Fruit fly (Drosophila melanogaster) whole organism, embryonic: Measurements from ENCODE around the gene stnB.

Source experiments
- CG11085 ChIP-seq: fragments of 200-800 bp; sonication (Bioruptor generic); IDR thresholded peaks from 2 replicates; pipeline ENCODE4 v1.3.6; 2022; ENCODE audit warnings: missing biosample characterization, missing genetic modification characterization
- CG17385 ChIP-seq: fragments of 200-800 bp; sonication (Bioruptor generic); optimal IDR thresholded peaks from 3 replicates; lab custom pipeline; 2018; ENCODE audit warnings: missing biosample characterization, mild to moderate bottlenecking, missing genetic modification characterization

DNA sequence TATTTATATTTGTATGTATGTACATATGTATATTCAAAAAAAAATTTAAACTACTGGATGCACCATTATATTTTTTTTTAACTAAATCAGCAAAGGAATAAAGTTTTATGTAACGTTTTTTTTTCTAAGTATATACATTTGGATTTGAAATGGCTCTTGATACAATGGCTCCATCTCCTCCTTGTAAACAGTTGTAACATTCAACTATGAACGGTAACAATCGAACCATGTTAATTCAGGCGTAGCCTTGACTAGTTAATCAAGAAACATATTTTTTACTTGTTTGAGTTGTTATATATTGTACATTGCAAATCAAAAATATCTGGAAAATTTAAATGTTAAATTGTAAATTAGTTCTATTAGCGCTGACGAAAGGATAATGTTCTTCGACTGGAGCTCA lies 31.3 kb upstream of the stnB start, which contains the start of gene CG12061:
- TF ChIP-seq CG11085 (GFP tag; lab: Robert Waterston, UW) (no peak), CG17385 (GFP tag; lab: Kevin White, UChicago) (no peak)
